Fruit fly (Drosophila melanogaster) whole organism, prepupa: ENCODE data around the gene RPA3.

Experiments used
- Blimp-1 ChIP-seq: fragments of 200-800 bp; sonication (Bioruptor generic); optimal IDR thresholded peaks from 3 replicates; lab custom pipeline; 2017; ENCODE audit warnings: missing biosample characterization, missing genetic modification characterization, mild to moderate bottlenecking, moderate library complexity, missing genetic modification reagents
- CG10669 ChIP-seq: fragments of 200-800 bp; sonication (Bioruptor generic); optimal IDR thresholded peaks from 3 replicates; lab custom pipeline; 2018; ENCODE audit warnings: missing biosample characterization, mild to moderate bottlenecking, missing genetic modification characterization, moderate library complexity
- CG11294 ChIP-seq: fragments of 200-800 bp; sonication (Bioruptor generic); IDR thresholded peaks from 2 replicates; pipeline ENCODE4 v1.3.6; 2022; ENCODE audit warnings: missing biosample characterization, missing genetic modification characterization
- CG11902 ChIP-seq: fragments of 200-800 bp; sonication (Bioruptor generic); optimal IDR thresholded peaks from 3 replicates; lab custom pipeline; 2016; ENCODE audit warnings: missing biosample characterization, missing genetic modification characterization
- CG15336 ChIP-seq: fragments of 200-800 bp; sonication (Bioruptor generic); IDR thresholded peaks from 2 replicates; pipeline ENCODE4 v1.3.6; 2022; ENCODE audit warnings: missing biosample characterization, missing genetic modification characterization
- CG3032 ChIP-seq: fragments of 200-800 bp; optimal IDR thresholded peaks from 2 replicates; lab custom pipeline; 2019; ENCODE audit warnings: missing biosample characterization, mild to moderate bottlenecking, missing genetic modification characterization, moderate library complexity
- CG34406 ChIP-seq: fragments of 200-800 bp; sonication (Bioruptor generic); optimal IDR thresholded peaks from 3 replicates; lab custom pipeline; 2016; ENCODE audit warnings: missing biosample characterization, missing genetic modification characterization
- CG3919 ChIP-seq: fragments of 200-800 bp; sonication (Bioruptor generic); optimal IDR thresholded peaks from 3 replicates; lab custom pipeline; 2016; ENCODE audit warnings: missing biosample characterization, missing genetic modification characterization
- CG6163 ChIP-seq: fragments of 200-800 bp; sonication (Bioruptor generic); IDR thresholded peaks from 3 replicates; pipeline ENCODE4 v1.3.6; 2022; ENCODE audit warnings: missing biosample characterization, missing genetic modification characterization
- CG6276 ChIP-seq: fragments of 200-800 bp; sonication (Bioruptor generic); optimal IDR thresholded peaks from 2 replicates; lab custom pipeline; 2017; ENCODE audit warnings: missing biosample characterization, mild to moderate bottlenecking, missing genetic modification characterization
- CG6792 ChIP-seq: fragments of 200-800 bp; sonication (Bioruptor generic); optimal IDR thresholded peaks from 3 replicates; lab custom pipeline; 2016; ENCODE audit warnings: missing biosample characterization, missing genetic modification characterization
- CG6808 ChIP-seq: fragments of 200-800 bp; sonication (Bioruptor generic); optimal IDR thresholded peaks from 3 replicates; lab custom pipeline; 2017; ENCODE audit warnings: missing biosample characterization, missing genetic modification characterization, mild to moderate bottlenecking, moderate library complexity, missing genetic modification reagents
- CG6854 ChIP-seq: fragments of 200-800 bp; sonication (Bioruptor generic); optimal IDR thresholded peaks from 2 replicates; lab custom pipeline; 2017; ENCODE audit warnings: missing biosample characterization, mild to moderate bottlenecking, missing genetic modification characterization
- CG7368 ChIP-seq: fragments of 200-800 bp; sonication (Bioruptor generic); optimal IDR thresholded peaks from 3 replicates; lab custom pipeline; 2016; ENCODE audit warnings: missing biosample characterization, missing genetic modification characterization
- CG8319 ChIP-seq: fragments of 200-800 bp; sonication (Bioruptor generic); optimal IDR thresholded peaks from 3 replicates; lab custom pipeline; 2016; ENCODE audit warnings: missing biosample characterization, missing genetic modification characterization
- CG8632 ChIP-seq: fragments of 200-800 bp; sonication (Bioruptor generic); optimal IDR thresholded peaks from 3 replicates; lab custom pipeline; 2016; ENCODE audit warnings: missing biosample characterization, missing genetic modification characterization
- CG9139 ChIP-seq: fragments of 200-800 bp; sonication (Bioruptor generic); optimal IDR thresholded peaks from 3 replicates; lab custom pipeline; 2017; ENCODE audit warnings: missing biosample characterization, mild to moderate bottlenecking, missing genetic modification characterization
- Eip75B ChIP-seq: fragments of 200-800 bp; sonication (Bioruptor generic); optimal IDR thresholded peaks from 3 replicates; lab custom pipeline; 2016; ENCODE audit warnings: missing biosample characterization, missing genetic modification characterization
- Eip78C ChIP-seq: fragments of 200-800 bp; sonication (Bioruptor generic); peaks from one replicate; lab custom pipeline; 2016; ENCODE audit warnings: missing biosample characterization, missing genetic modification characterization
- Eip93F ChIP-seq: fragments of 200-800 bp; sonication (Bioruptor generic); optimal IDR thresholded peaks from 2 replicates; lab custom pipeline; 2016; ENCODE audit warnings: missing biosample characterization, mild to moderate bottlenecking, missing genetic modification characterization
- Ets21C ChIP-seq: fragments of 200-800 bp; sonication (Bioruptor generic); optimal IDR thresholded peaks from 3 replicates; lab custom pipeline; 2016; ENCODE audit warnings: missing biosample characterization, missing genetic modification characterization
- Ets96B ChIP-seq: fragments of 200-800 bp; optimal IDR thresholded peaks from 2 replicates; lab custom pipeline; 2019; ENCODE audit warnings: missing biosample characterization, mild to moderate bottlenecking, missing genetic modification characterization, moderate library complexity
- Gug ChIP-seq: fragments of 200-800 bp; sonication (Bioruptor generic); IDR thresholded peaks from 2 replicates; pipeline ENCODE4 v1.3.6; 2022; ENCODE audit warnings: missing biosample characterization, missing genetic modification characterization
- Hr4 ChIP-seq: fragments of 200-800 bp; sonication (Bioruptor generic); optimal IDR thresholded peaks from 3 replicates; lab custom pipeline; 2016; ENCODE audit warnings: missing biosample characterization, missing genetic modification characterization
- Lpt ChIP-seq: fragments of 200-800 bp; sonication (Bioruptor generic); optimal IDR thresholded peaks from 3 replicates; lab custom pipeline; 2016; ENCODE audit warnings: missing biosample characterization, missing genetic modification characterization
- Met ChIP-seq: fragments of 200-800 bp; sonication (Bioruptor generic); optimal IDR thresholded peaks from 3 replicates; lab custom pipeline; 2016; ENCODE audit warnings: missing biosample characterization, missing genetic modification characterization
- OdsH ChIP-seq: fragments of 200-800 bp; sonication (Bioruptor generic); optimal IDR thresholded peaks from 3 replicates; lab custom pipeline; 2016; ENCODE audit warnings: missing biosample characterization, missing genetic modification characterization
- Smox ChIP-seq: fragments of 200-800 bp; sonication (Bioruptor generic); optimal IDR thresholded peaks from 3 replicates; lab custom pipeline; 2016; ENCODE audit warnings: missing biosample characterization, missing genetic modification characterization
- Sox102F ChIP-seq: fragments of 200-800 bp; sonication (Bioruptor generic); optimal IDR thresholded peaks from 2 replicates; lab custom pipeline; 2016; ENCODE audit warnings: missing biosample characterization, mild to moderate bottlenecking, missing genetic modification characterization
- achi ChIP-seq: fragments of 200-800 bp; sonication (Bioruptor generic); optimal IDR thresholded peaks from 3 replicates; lab custom pipeline; 2016; ENCODE audit warnings: missing biosample characterization, missing genetic modification characterization
- cyc ChIP-seq: fragments of 200-800 bp; sonication (Bioruptor generic); optimal IDR thresholded peaks from 3 replicates; lab custom pipeline; 2016; ENCODE audit warnings: missing biosample characterization, missing genetic modification characterization
- dsx ChIP-seq: fragments of 200-800 bp; optimal IDR thresholded peaks from 3 replicates; lab custom pipeline; 2019; ENCODE audit warnings: missing biosample characterization, mild to moderate bottlenecking, missing genetic modification characterization, moderate library complexity; ENCODE audit not compliant: poor library complexity, severe bottlenecking
- eg ChIP-seq: fragments of 200-800 bp; sonication (Bioruptor generic); IDR thresholded peaks from 3 replicates; pipeline ENCODE4 v1.3.6; 2022; ENCODE audit warnings: missing biosample characterization, missing genetic modification characterization
- esn ChIP-seq: fragments of 200-800 bp; sonication (Bioruptor generic); optimal IDR thresholded peaks from 2 replicates; lab custom pipeline; 2016; ENCODE audit warnings: missing biosample characterization, mild to moderate bottlenecking, missing genetic modification characterization, moderate library complexity
- fd59A ChIP-seq: fragments of 200-800 bp; sonication (Bioruptor generic); optimal IDR thresholded peaks from 2 replicates; lab custom pipeline; 2017; ENCODE audit warnings: missing biosample characterization, mild to moderate bottlenecking, missing genetic modification characterization, missing genetic modification reagents
- fkh ChIP-seq: fragments of 200-800 bp; sonication (Bioruptor generic); optimal IDR thresholded peaks from 3 replicates; lab custom pipeline; 2017; ENCODE audit warnings: missing biosample characterization, mild to moderate bottlenecking, missing genetic modification characterization, moderate library complexity
- lz ChIP-seq: fragments of 200-800 bp; sonication (Bioruptor generic); optimal IDR thresholded peaks from 3 replicates; lab custom pipeline; 2016; ENCODE audit warnings: missing biosample characterization, missing genetic modification characterization
- net ChIP-seq: fragments of 200-800 bp; sonication (Bioruptor generic); optimal IDR thresholded peaks from 3 replicates; lab custom pipeline; 2016; ENCODE audit warnings: missing biosample characterization, missing genetic modification characterization
- spab ChIP-seq: fragments of 200-800 bp; sonication (Bioruptor generic); optimal IDR thresholded peaks from 2 replicates; lab custom pipeline; 2017; ENCODE audit warnings: missing biosample characterization, mild to moderate bottlenecking, missing genetic modification characterization, missing genetic modification reagents
- ss ChIP-seq, 2 experiments: fragments of 200-800 bp; sonication (Bioruptor generic); optimal IDR thresholded peaks; 2 replicates in 1 of 2; 3 replicates in 1 of 2; lab custom pipeline; 2017 to 2018; ENCODE audit warnings: mild to moderate bottlenecking in 2 of 2, missing biosample characterization in 2 of 2, missing genetic modification characterization in 2 of 2, moderate library complexity in 1 of 2
- svp ChIP-seq: fragments of 200-800 bp; sonication (Bioruptor generic); peaks from one replicate; lab custom pipeline; 2016; ENCODE audit warnings: missing biosample characterization, missing genetic modification characterization
- topi ChIP-seq: fragments of 200-800 bp; sonication (Bioruptor generic); optimal IDR thresholded peaks from 3 replicates; lab custom pipeline; 2016; ENCODE audit warnings: missing biosample characterization, missing genetic modification characterization
- vri ChIP-seq: fragments of 200-800 bp; sonication (Bioruptor generic); optimal IDR thresholded peaks from 3 replicates; lab custom pipeline; 2016; ENCODE audit warnings: missing biosample characterization, mild to moderate bottlenecking, missing genetic modification characterization

Gene RPA3

dm6 chrX:11664058-11664457, 48.4 kb upstream of the RPA3 start (continued):
- TF ChIP-seq fd59A (GFP tag; lab: Kevin White, UChicago), result peak; percentile 3
- peak; percentile 55 for TF ChIP-seq Hr4 (GFP tag; lab: Kevin White, UChicago)
- no peak for TF ChIP-seq CG8319 (GFP tag; lab: Kevin White, UChicago)
- TF ChIP-seq Met, result no peak
- TF ChIP-seq lz (GFP tag; lab: Kevin White, UChicago), result peak; percentile 35
- 0 out of 3 replicates have a peak, but pooled peaks have one; percentile 56 for TF ChIP-seq eg (GFP tag; lab: Robert Waterston, UW)
- TF ChIP-seq CG7368 (GFP tag; lab: Kevin White, UChicago), result peak; percentile 48
- TF ChIP-seq CG6276 (GFP tag; lab: Kevin White, UChicago), result peak; percentile 18
- TF ChIP-seq Blimp-1 (GFP tag; lab: Kevin White, UChicago), result no peak
- peak; percentile 74; the same call in 2 of the 3 replicates for TF ChIP-seq CG6163 (GFP tag; lab: Robert Waterston, UW)
- TF ChIP-seq dsx (GFP tag; lab: Kevin White, UChicago), result peak; percentile 41
- TF ChIP-seq ss (GFP tag; optimal IDR thresholded peaks at IDR 0.05; lab: Kevin White, UChicago), result peak; percentile 7 to 51
- TF ChIP-seq CG11902, result no peak
- peak; percentile 70 for TF ChIP-seq CG15336
- peak; percentile 39 for TF ChIP-seq Ets96B (tag; lab: Kevin White, UChicago)
- peak; percentile 22 for TF ChIP-seq cyc (GFP tag; lab: Kevin White, UChicago)
- peak; percentile 27 for TF ChIP-seq spab (GFP tag; lab: Kevin White, UChicago)
- TF ChIP-seq Gug (GFP tag; lab: Robert Waterston, UW), result no peak
- TF ChIP-seq svp (GFP tag; lab: Kevin White, UChicago), result peak; percentile 68
- TF ChIP-seq CG3032 (tag; lab: Kevin White, UChicago), result peak; percentile 43
- TF ChIP-seq CG34406 (GFP tag; lab: Kevin White, UChicago), result peak; percentile 33
- peak; percentile 51 for TF ChIP-seq CG10669 (GFP tag; lab: Kevin White, UChicago)
- peak; percentile 34 for TF ChIP-seq CG6808 (GFP tag; lab: Kevin White, UChicago)
- TF ChIP-seq, all 60 proteins: peak for 41

- TF ChIP-seq achi (GFP tag; lab: Kevin White, UChicago) (no peak), fkh (GFP tag; lab: Kevin White, UChicago) (peak; percentile 62), Lpt (GFP tag; lab: Kevin White, UChicago) (no peak), Hr4 (GFP tag; lab: Kevin White, UChicago) (no peak), Met (peak; percentile 77), CG6163 (GFP tag; lab: Robert Waterston, UW) (peak; percentile 39; the same call in 1 of the 3 replicates), vri (GFP tag; lab: Kevin White, UChicago) (peak; percentile 0), CG8632 (peak; percentile 41), topi (no peak), CG9139 (GFP tag; lab: Kevin White, UChicago) (no peak), CG10669 (GFP tag; lab: Kevin White, UChicago) (peak; percentile 38), CG6792 (GFP tag; lab: Kevin White, UChicago) (peak; percentile 50), Sox102F (peak; percentile 39), Gug (GFP tag; lab: Robert Waterston, UW) (no peak), eg (GFP tag; lab: Robert Waterston, UW) (no peak), Smox (peak; percentile 18), cyc (GFP tag; lab: Kevin White, UChicago) (peak; percentile 7), CG6854 (GFP tag; lab: Kevin White, UChicago) (peak; percentile 29), spab (GFP tag; lab: Kevin White, UChicago) (no peak), CG3919 (GFP tag; lab: Kevin White, UChicago) (peak; percentile 21), Blimp-1 (GFP tag; lab: Kevin White, UChicago) (peak; percentile 2), esn (GFP tag; lab: Kevin White, UChicago) (peak; percentile 46), fd59A (GFP tag; lab: Kevin White, UChicago) (no peak), CG34406 (GFP tag; lab: Kevin White, UChicago) (peak; percentile 50), Ets96B (tag; lab: Kevin White, UChicago) (no peak), lz (GFP tag; lab: Kevin White, UChicago) (no peak), OdsH (no peak), CG11294 (no peak), Eip78C (peak; percentile 76), CG8319 (GFP tag; lab: Kevin White, UChicago) (peak; percentile 7), CG6808 (GFP tag; lab: Kevin White, UChicago) (no peak), CG7368 (GFP tag; lab: Kevin White, UChicago) (peak; percentile 58), Eip93F (GFP tag; lab: Kevin White, UChicago) (no peak), Ets21C (GFP tag; lab: Kevin White, UChicago) (no peak), Eip75B (GFP tag; lab: Kevin White, UChicago) (peak; percentile 28), net (GFP tag; lab: Kevin White, UChicago) (peak; percentile 26)
These were observed 44.8 kb upstream of the RPA3 start for dm6 chrX:11660476-11660875.
